Fruit fly (Drosophila melanogaster) whole organism: ENCODE results near the gene mask.

Experiments
- EcR ChIP-seq, 2 experiments: fragments of >200 bp; optimal IDR thresholded peaks; 2 replicates each; lab custom pipeline; 2017; ENCODE audit warnings: missing biosample characterization in 2 of 2, missing genetic modification characterization in 2 of 2, missing genetic modification reagents in 2 of 2
- psq ChIP-seq: fragments of >200 bp; optimal IDR thresholded peaks from 2 replicates; lab custom pipeline; 2017
- usp ChIP-seq: fragments of >200 bp; optimal IDR thresholded peaks from 2 replicates; lab custom pipeline; 2017; ENCODE audit warnings: missing biosample characterization, missing genetic modification characterization, mixed read lengths

dm6 chr3R:24272775-24273290 is 42.5 kb downstream of the mask start, which contains the start of gene Orct2:
- no peak for TF ChIP-seq EcR (GFP tag; optimal IDR thresholded peaks at IDR 0.05; lab: Kevin White, UChicago)
- no peak for TF ChIP-seq usp
- TF ChIP-seq psq (lab: Kevin White, UChicago), result no peak
